Fruit fly (Drosophila melanogaster): ENCODE data around the gene CG14074.
A peak's percentile ranks its signal among the peaks of the same experiment; 100 is the strongest.

The CG14074 gene

DNA sequence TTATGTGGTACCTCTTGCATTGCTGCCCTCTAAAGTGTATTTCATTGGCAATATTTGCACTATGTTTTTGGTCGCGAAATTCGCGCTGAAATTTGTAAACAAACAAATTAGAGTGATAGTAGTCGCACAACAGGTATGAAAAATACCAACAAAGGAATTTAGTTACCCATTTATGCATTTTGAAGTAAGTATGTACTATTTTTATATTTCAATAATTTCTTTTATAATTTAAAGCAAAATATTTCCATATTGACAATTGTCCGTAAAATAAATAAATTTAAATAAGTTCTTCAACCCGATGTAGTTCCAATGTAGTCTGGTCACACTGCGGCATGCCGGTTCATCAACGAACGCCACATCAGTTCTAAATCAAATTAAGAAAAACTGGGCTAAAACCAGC, 6.4 kb downstream of the CG14074 start, which contains the start of the genes Rad9 and Uggt (continued):
- TF ChIP-seq CG10979 (tag; optimal IDR thresholded peaks at IDR 0.05): peak; percentile 51
- peak; percentile 35 for TF ChIP-seq CG30403 (GFP tag; optimal IDR thresholded peaks at IDR 0.05)
- TF ChIP-seq gfzf (GFP tag; optimal IDR thresholded peaks at IDR 0.05): peak; percentile 57
- TF ChIP-seq az2 (GFP tag; optimal IDR thresholded peaks at IDR 0.05): peak; percentile 20
- no peak for TF ChIP-seq gro (GFP tag; optimal IDR thresholded peaks at IDR 0.05)
- TF ChIP-seq YL-1 (GFP tag; optimal IDR thresholded peaks at IDR 0.05): peak; percentile 22
- TF ChIP-seq nmo (GFP tag; optimal IDR thresholded peaks at IDR 0.05): peak; percentile 50
- TF ChIP-seq CG15696 (tag; optimal IDR thresholded peaks at IDR 0.05): peak; percentile 39
- peak; percentile 75 for TF ChIP-seq E2f2 (GFP tag; IDR thresholded peaks at IDR 0.05)
- TF ChIP-seq pzg (GFP tag; optimal IDR thresholded peaks at IDR 0.05): peak; percentile 33
- TF ChIP-seq Dek (tag; optimal IDR thresholded peaks at IDR 0.05): no peak
- TF ChIP-seq CG3995 (GFP tag; optimal IDR thresholded peaks at IDR 0.05): no peak
- peak; percentile 75 for TF ChIP-seq CG2116 (GFP tag; optimal IDR thresholded peaks at IDR 0.05)
- peak; percentile 59 for TF ChIP-seq CG4617 (GFP tag; optimal IDR thresholded peaks at IDR 0.05; ENCODE audit: borderline replicate concordance)
- peak; percentile 7 for TF ChIP-seq CG6254 (GFP tag; optimal IDR thresholded peaks at IDR 0.05)
- peak; percentile 92 for TF ChIP-seq CG15514 (GFP tag; optimal IDR thresholded peaks at IDR 0.05)
- TF ChIP-seq Bteb2 (GFP tag; optimal IDR thresholded peaks at IDR 0.05): no peak
- TF ChIP-seq Pdp1 (GFP tag; optimal IDR thresholded peaks at IDR 0.05): no peak
- TF ChIP-seq CG3847 (GFP tag; IDR thresholded peaks at IDR 0.05): peak; percentile 45
- no peak for TF ChIP-seq Dip2 (GFP tag; IDR thresholded peaks at IDR 0.05)
- TF ChIP-seq hkb (optimal IDR thresholded peaks at IDR 0.05): no peak
- TF ChIP-seq hkb (GFP tag; IDR thresholded peaks at IDR 0.05): 0 out of 2 replicates have a peak, but pooled peaks have one; percentile 14
- no peak for TF ChIP-seq Sry-δ (GFP tag; optimal IDR thresholded peaks at IDR 0.05)
- no peak for TF ChIP-seq vfl (GFP tag; optimal IDR thresholded peaks at IDR 0.05)
- TF ChIP-seq MESR4 (GFP tag; optimal IDR thresholded peaks at IDR 0.05): peak; percentile 28
- peak; percentile 20 for TF ChIP-seq pfk (GFP tag; optimal IDR thresholded peaks at IDR 0.05)
- TF ChIP-seq Xbp1 (GFP tag; optimal IDR thresholded peaks at IDR 0.05): peak; percentile 58
- TF ChIP-seq CG12659 (GFP tag; optimal IDR thresholded peaks at IDR 0.05): peak; percentile 53
- TF ChIP-seq CG2712 (tag; optimal IDR thresholded peaks at IDR 0.05): peak; percentile 56
- no peak for TF ChIP-seq run (tag; optimal IDR thresholded peaks at IDR 0.05)
- peak; percentile 82 for TF ChIP-seq CG9797 (GFP tag; optimal IDR thresholded peaks at IDR 0.05)
- TF ChIP-seq row (GFP tag; IDR thresholded peaks at IDR 0.05): peak; percentile 57
- peak; percentile 6 for TF ChIP-seq CG17359 (tag; optimal IDR thresholded peaks at IDR 0.05)
- 0 out of 2 replicates have a peak, but pooled peaks have one; percentile 16 for TF ChIP-seq Rfx (GFP tag; IDR thresholded peaks at IDR 0.05)
- peak; percentile 17 for TF ChIP-seq CG8924 (tag; optimal IDR thresholded peaks at IDR 0.05)
- TF ChIP-seq BEAF-32 (GFP tag; optimal IDR thresholded peaks at IDR 0.05): peak; percentile 19
- peak; percentile 7 for TF ChIP-seq lilli (GFP tag; optimal IDR thresholded peaks at IDR 0.05)
- TF ChIP-seq CG13624 (GFP tag; optimal IDR thresholded peaks at IDR 0.05): no peak
- peak; percentile 45 for TF ChIP-seq CG18599 (GFP tag; optimal IDR thresholded peaks at IDR 0.05)
- no peak for TF ChIP-seq Ssrp (tag; optimal IDR thresholded peaks at IDR 0.05)
- no peak for TF ChIP-seq CG13894 (tag; optimal IDR thresholded peaks at IDR 0.05)
- TF ChIP-seq pan (optimal IDR thresholded peaks at IDR 0.05): no peak
- no peak for TF ChIP-seq pan (GFP tag; optimal IDR thresholded peaks at IDR 0.05 in 1 of 2, IDR thresholded peaks at IDR 0.05 in 1 of 2)
- peak; percentile 52 for TF ChIP-seq CG30020 (tag; optimal IDR thresholded peaks at IDR 0.05)
- TF ChIP-seq h (optimal IDR thresholded peaks at IDR 0.05): no peak
- no peak for TF ChIP-seq HLH3B (GFP tag; IDR thresholded peaks at IDR 0.05)
- peak; percentile 9 for TF ChIP-seq D19A (tag; optimal IDR thresholded peaks at IDR 0.05)
- TF ChIP-seq CG7987 (GFP tag; optimal IDR thresholded peaks at IDR 0.05): no peak
- TF ChIP-seq fd102C (GFP tag; optimal IDR thresholded peaks at IDR 0.05): no peak
- TF ChIP-seq sna (GFP tag; IDR thresholded peaks at IDR 0.05; ENCODE audit: partially characterized antibody): peak; percentile 56; the same call in 1 of the 2 replicates
- no peak for TF ChIP-seq Sry-β (GFP tag; optimal IDR thresholded peaks at IDR 0.05)
